Fruit fly (Drosophila melanogaster) ovary, adult (tissue): ENCODE data around the gene CG5808.
A peak's percentile ranks its signal among the peaks of the same experiment; 100 is the strongest.

Experiments
- CG17801 ChIP-seq: fragments of 200-800 bp; optimal IDR thresholded peaks from 2 replicates; lab custom pipeline; 2019; ENCODE audit warnings: missing biosample characterization, mild to moderate bottlenecking, missing genetic modification characterization, moderate library complexity; ENCODE audit not compliant: partially characterized antibody

Gene CG5808

dm6 chr3R:24816993-24817854, at the start of gene CG5808, which contains the start of gene Saf-B:
CG5808 (minus strand) TSS chr3R:24817007.
Saf-B (plus strand) TSS chr3R:24817464.
- TF ChIP-seq CG17801 = no peak

- no peak for TF ChIP-seq CG17801
Observed at dm6 chr3R:24864719-24865400, 48.1 kb upstream of the CG5808 start, which contains the start of the genes Srg1 and Elal. Srg1 (minus strand) TSS chr3R:24864732. Elal (plus strand) TSS chr3R:24865350.

- TF ChIP-seq CG17801 = no peak
Observed at dm6 chr3R:24863894-24864293, 47.1 kb upstream of the CG5808 start.

dm6 chr3R:24862574-24863089, 45.8 kb upstream of the CG5808 start, which contains the start of gene CG7016:
CG7016 (plus strand) TSS chr3R:24862931.
- TF ChIP-seq CG17801 = no peak

dm6 chr3R:24862065-24862464, 45.3 kb upstream of the CG5808 start, which contains the start of gene CG13640:
CG13640 (minus strand) TSS chr3R:24862165.
- no peak for TF ChIP-seq CG17801

- no peak for TF ChIP-seq CG17801
Observed at dm6 chr3R:24860316-24860826, 43.6 kb upstream of the CG5808 start, which contains the start of gene CG13639. CG13639 (minus strand) TSS chr3R:24860366.

- TF ChIP-seq CG17801 = no peak
Observed at dm6 chr3R:24859701-24860100, 42.9 kb upstream of the CG5808 start, which contains the start of gene ppk22. ppk22 (minus strand) TSS chr3R:24859801.

- no peak for TF ChIP-seq CG17801
Observed at dm6 chr3R:24857459-24857858, 40.7 kb upstream of the CG5808 start, which contains the start of gene CAH4. CAH4 (minus strand) TSS chr3R:24857559.

dm6 chr3R:24856143-24856542, 39.3 kb upstream of the CG5808 start, which contains the start of gene HDAC11:
HDAC11 (minus strand) TSS chr3R:24856243.
- TF ChIP-seq CG17801 = no peak

- TF ChIP-seq CG17801 = peak; percentile 40
Observed at dm6 chr3R:24851429-24851828, 34.6 kb upstream of the CG5808 start, which contains the start of gene Nct. Nct (plus strand) TSS chr3R:24851601.

dm6 chr3R:24850420-24850819, 33.6 kb upstream of the CG5808 start, which contains the start of gene CG7006:
CG7006 (plus strand) TSS chr3R:24850627.
- TF ChIP-seq CG17801 = peak; percentile 74

- TF ChIP-seq CG17801 = peak; percentile 71
Observed at dm6 chr3R:24845952-24846848, 29.4 kb upstream of the CG5808 start.

- TF ChIP-seq CG17801 = no peak
Observed at dm6 chr3R:24845148-24845547, 28.3 kb upstream of the CG5808 start.

- TF ChIP-seq CG17801 = no peak
Observed at dm6 chr3R:24841635-24842034, 24.8 kb upstream of the CG5808 start, which contains the start of gene Esp. Esp (plus strand) TSS chr3R:24841935.

- no peak for TF ChIP-seq CG17801
Observed at dm6 chr3R:24841063-24841462, 24.3 kb upstream of the CG5808 start, which contains the start of gene CG33658. CG33658 (minus strand) TSS chr3R:24841163.
